Fruit fly (Drosophila melanogaster) whole organism, prepupa: ENCODE data around the gene Reph.

Experiments
- CG16779 ChIP-seq: fragments of 200-800 bp; sonication (Bioruptor generic); optimal IDR thresholded peaks from 3 replicates; lab custom pipeline; 2017; ENCODE audit warnings: missing biosample characterization, mild to moderate bottlenecking, missing genetic modification characterization
- CG6276 ChIP-seq: fragments of 200-800 bp; sonication (Bioruptor generic); optimal IDR thresholded peaks from 2 replicates; lab custom pipeline; 2017; ENCODE audit warnings: missing biosample characterization, mild to moderate bottlenecking, missing genetic modification characterization
- CG8319 ChIP-seq: fragments of 200-800 bp; sonication (Bioruptor generic); optimal IDR thresholded peaks from 3 replicates; lab custom pipeline; 2016; ENCODE audit warnings: missing biosample characterization, missing genetic modification characterization
- CG9139 ChIP-seq: fragments of 200-800 bp; sonication (Bioruptor generic); optimal IDR thresholded peaks from 3 replicates; lab custom pipeline; 2017; ENCODE audit warnings: missing biosample characterization, mild to moderate bottlenecking, missing genetic modification characterization
- Ets21C ChIP-seq: fragments of 200-800 bp; sonication (Bioruptor generic); optimal IDR thresholded peaks from 3 replicates; lab custom pipeline; 2016; ENCODE audit warnings: missing biosample characterization, missing genetic modification characterization
- Gug ChIP-seq: fragments of 200-800 bp; sonication (Bioruptor generic); IDR thresholded peaks from 2 replicates; pipeline ENCODE4 v1.3.6; 2022; ENCODE audit warnings: missing biosample characterization, missing genetic modification characterization
- Hr39 ChIP-seq: fragments of 200-800 bp; sonication (Bioruptor generic); optimal IDR thresholded peaks from 2 replicates; lab custom pipeline; 2016; ENCODE audit warnings: missing biosample characterization, missing genetic modification characterization
- Hr4 ChIP-seq: fragments of 200-800 bp; sonication (Bioruptor generic); optimal IDR thresholded peaks from 3 replicates; lab custom pipeline; 2016; ENCODE audit warnings: missing biosample characterization, missing genetic modification characterization
- Sox14 ChIP-seq: fragments of 200-800 bp; sonication (Bioruptor generic); optimal IDR thresholded peaks from 3 replicates; lab custom pipeline; 2016; ENCODE audit warnings: missing biosample characterization, missing genetic modification characterization
- Sox15 ChIP-seq: fragments of 200-800 bp; sonication (Bioruptor generic); optimal IDR thresholded peaks from 3 replicates; lab custom pipeline; 2016; ENCODE audit warnings: missing biosample characterization, missing genetic modification characterization
- fd85E ChIP-seq: fragments of 200-800 bp; sonication (Bioruptor generic); optimal IDR thresholded peaks from 3 replicates; lab custom pipeline; 2016; ENCODE audit warnings: missing biosample characterization, missing genetic modification characterization
- lz ChIP-seq: fragments of 200-800 bp; sonication (Bioruptor generic); optimal IDR thresholded peaks from 3 replicates; lab custom pipeline; 2016; ENCODE audit warnings: missing biosample characterization, missing genetic modification characterization
- ss ChIP-seq, 2 experiments: fragments of 200-800 bp; sonication (Bioruptor generic); optimal IDR thresholded peaks; 2 replicates in 1 of 2; 3 replicates in 1 of 2; lab custom pipeline; 2017 to 2018; ENCODE audit warnings: mild to moderate bottlenecking in 2 of 2, missing biosample characterization in 2 of 2, missing genetic modification characterization in 2 of 2, moderate library complexity in 1 of 2

dm6 chr2L:3814163-3814562 is 10.8 kb downstream of the Reph start:
- no peak for TF ChIP-seq Gug
- no peak for TF ChIP-seq CG6276 (GFP tag; lab: Kevin White, UChicago)
- TF ChIP-seq Hr39 (GFP tag; lab: Kevin White, UChicago): no peak
- no peak for TF ChIP-seq lz (GFP tag; lab: Kevin White, UChicago)
- TF ChIP-seq fd85E: no peak
- TF ChIP-seq CG9139 (GFP tag; lab: Kevin White, UChicago): no peak
- TF ChIP-seq ss (GFP tag; optimal IDR thresholded peaks at IDR 0.05; lab: Kevin White, UChicago): no peak
- no peak for TF ChIP-seq CG8319 (GFP tag; lab: Kevin White, UChicago)
- TF ChIP-seq Hr4 (GFP tag; lab: Kevin White, UChicago): no peak
- TF ChIP-seq Ets21C (GFP tag; lab: Kevin White, UChicago): no peak
- no peak for TF ChIP-seq Sox14 (GFP tag; lab: Kevin White, UChicago)
- no peak for TF ChIP-seq Sox15
- no peak for TF ChIP-seq CG16779 (tag; lab: Kevin White, UChicago)
